Worm (Caenorhabditis elegans) whole organism, L1 larva: Measurements from ENCODE around the gene ZC204.13.

Experiments
- aha-1 ChIP-seq: fragments of 150-350 bp; optimal IDR thresholded peaks from 2 replicates; lab custom pipeline; 2014; ENCODE audit warnings: missing biosample characterization, missing genetic modification characterization
- ama-1 ChIP-seq: fragments of 150-350 bp; optimal IDR thresholded peaks from 2 replicates; lab custom pipeline; 2014
- ceh-82 ChIP-seq, 3 experiments: fragments of 150-350 bp in 1 of 3; sonication (generic microtip) in 2 of 3; optimal IDR thresholded peaks; 2 replicates each; lab custom pipeline; 2014 to 2017; ENCODE audit warnings: missing biosample characterization in 3 of 3, missing genetic modification characterization in 3 of 3
- efl-1 ChIP-seq, 4 experiments: fragments of 150-350 bp; optimal IDR thresholded peaks in 3 of 4; peaks in 1 of 4; 1 replicate in 1 of 4; 2 replicates in 3 of 4; lab custom pipeline; 2014; ENCODE audit warnings: missing biosample characterization in 2 of 4, missing genetic modification characterization in 2 of 4, missing genetic modification reagents in 2 of 4
- jun-1 ChIP-seq: fragments of 150-350 bp; optimal IDR thresholded peaks from 2 replicates; lab custom pipeline; 2014; ENCODE audit warnings: missing biosample characterization, missing genetic modification reagents, missing genetic modification characterization
- nhr-47 ChIP-seq: sonication (generic microtip); optimal IDR thresholded peaks from 2 replicates; lab custom pipeline; 2016; ENCODE audit warnings: mild to moderate bottlenecking, missing genetic modification characterization, moderate library complexity, missing compliant biosample characterization
- nhr-77 ChIP-seq: fragments of 150-350 bp; optimal IDR thresholded peaks from 2 replicates; lab custom pipeline; 2014; ENCODE audit warnings: missing biosample characterization, missing genetic modification characterization
- rnt-1 ChIP-seq: sonication (generic microtip); optimal IDR thresholded peaks from 2 replicates; lab custom pipeline; 2016; ENCODE audit warnings: mild to moderate bottlenecking, missing genetic modification characterization, moderate library complexity, missing compliant biosample characterization
- skn-1 ChIP-seq: fragments of 150-350 bp; optimal IDR thresholded peaks from 2 replicates; lab custom pipeline; 2014; ENCODE audit warnings: missing biosample characterization, missing genetic modification characterization
- snpc-4 ChIP-seq: fragments of 150-350 bp; optimal IDR thresholded peaks from 2 replicates; lab custom pipeline; 2014; ENCODE audit warnings: missing biosample characterization, missing genetic modification characterization
- sptf-1 ChIP-seq: fragments of 150-350 bp; optimal IDR thresholded peaks from 2 replicates; lab custom pipeline; 2014; ENCODE audit warnings: missing biosample characterization, missing genetic modification characterization
- sup-37 ChIP-seq: fragments of 200-800 bp; sonication (Bioruptor generic); optimal IDR thresholded peaks from 2 replicates; lab custom pipeline; 2018; ENCODE audit warnings: mild to moderate bottlenecking, missing genetic modification characterization, missing compliant biosample characterization
- tbx-2 ChIP-seq: sonication (generic microtip); optimal IDR thresholded peaks from 2 replicates; lab custom pipeline; 2016; ENCODE audit warnings: missing genetic modification characterization, missing compliant biosample characterization
- zip-4 ChIP-seq: fragments of 200-800 bp; sonication (Bioruptor generic); optimal IDR thresholded peaks from 2 replicates; lab custom pipeline; 2018; ENCODE audit warnings: mild to moderate bottlenecking, missing genetic modification characterization, moderate library complexity, missing compliant biosample characterization

DNA sequence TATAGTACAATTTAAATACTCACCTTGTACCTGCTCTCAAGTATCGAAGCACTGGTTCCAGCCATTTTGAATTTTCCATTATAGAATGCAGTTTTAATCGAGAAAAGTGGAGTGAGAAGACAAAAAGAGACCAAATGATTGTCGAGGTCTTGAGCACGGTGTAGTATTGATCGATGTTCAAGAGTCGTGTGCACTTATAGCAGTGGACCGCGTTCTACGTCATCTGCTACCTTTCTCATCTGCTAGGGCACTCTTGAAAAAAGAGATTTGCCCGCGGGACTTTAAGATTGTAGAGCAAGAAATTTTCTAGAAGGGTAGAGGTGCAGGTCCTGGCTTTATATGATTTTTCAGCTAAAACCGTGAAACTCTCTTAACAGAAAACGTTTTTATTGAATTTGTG, 32.0 kb upstream of the ZC204.13 start, which contains the start of gene fbxc-21:
- TF ChIP-seq ama-1 (lab: Kevin White, UChicago) (no peak), aha-1 (tag; lab: Kevin White, UChicago) (no peak), nhr-47 (tag; lab: Kevin White, UChicago) (no peak), sup-37 (GFP tag; lab: Kevin White, UChicago) (no peak), ceh-82 (tag; optimal IDR thresholded peaks at IDR 0.05; lab: Kevin White, UChicago) (no peak), sptf-1 (no peak), nhr-77 (tag; lab: Kevin White, UChicago) (no peak), snpc-4 (no peak), zip-4 (no peak), rnt-1 (tag; lab: Kevin White, UChicago) (no peak), tbx-2 (tag; lab: Kevin White, UChicago) (no peak), efl-1 (optimal IDR thresholded peaks at IDR 0.05; lab: Kevin White, UChicago) (no peak), efl-1 (GFP tag; optimal IDR thresholded peaks at IDR 0.05 in 1 of 2; lab: Kevin White, UChicago) (no peak), jun-1 (tag; lab: Kevin White, UChicago) (no peak), skn-1 (tag; lab: Kevin White, UChicago) (no peak)
